Worm (Caenorhabditis elegans): ENCODE measurements around the gene F08F3.10.

ce11 chrV:5427860-5428259 is 14.7 kb downstream of the F08F3.10 start, which contains the start of gene rhr-1:
- TF ChIP-seq skn-1 (tag; optimal IDR thresholded peaks at IDR 0.05) (no peak), nhr-129 (tag; optimal IDR thresholded peaks at IDR 0.05) (no peak), mdl-1 (tag; optimal IDR thresholded peaks at IDR 0.05) (no peak), lsy-2 (tag; optimal IDR thresholded peaks at IDR 0.05) (no peak), dmd-4 (tag; optimal IDR thresholded peaks at IDR 0.05) (no peak), ZK546.5 (tag; optimal IDR thresholded peaks at IDR 0.05) (no peak), ztf-4 (tag; optimal IDR thresholded peaks at IDR 0.05) (no peak), egl-27 (tag; optimal IDR thresholded peaks at IDR 0.05) (no peak)

Data from whole organism, L2 larva.